Worm (Caenorhabditis elegans) whole organism, L3 larva: Measurements from ENCODE around the gene F14H12.2.

ENCODE experiments used
- ZK546.5 ChIP-seq: sonication (generic microtip); optimal IDR thresholded peaks from 2 replicates; lab custom pipeline; 2017; ENCODE audit warnings: missing biosample characterization, missing genetic modification characterization
- aly-2 ChIP-seq: fragments of 150-350 bp; optimal IDR thresholded peaks from 2 replicates; lab custom pipeline; 2014; ENCODE audit warnings: missing biosample characterization, missing genetic modification characterization
- ceh-16 ChIP-seq: sonication (generic microtip); optimal IDR thresholded peaks from 2 replicates; lab custom pipeline; 2017; ENCODE audit warnings: missing biosample characterization, missing genetic modification characterization
- ceh-28 ChIP-seq: fragments of 150-350 bp; optimal IDR thresholded peaks from 2 replicates; lab custom pipeline; 2014; ENCODE audit warnings: missing biosample characterization, missing genetic modification reagents, missing genetic modification characterization
- ceh-82 ChIP-seq: fragments of 150-350 bp; optimal IDR thresholded peaks from 2 replicates; lab custom pipeline; 2014; ENCODE audit warnings: missing biosample characterization, missing genetic modification characterization
- egl-27 ChIP-seq: sonication (generic microtip); optimal IDR thresholded peaks from 4 replicates; lab custom pipeline; 2017; ENCODE audit warnings: missing biosample characterization, missing genetic modification reagents, missing genetic modification characterization
- egl-5 ChIP-seq: fragments of 150-350 bp; optimal IDR thresholded peaks from 2 replicates; lab custom pipeline; 2017; ENCODE audit warnings: missing biosample characterization, missing genetic modification reagents, missing genetic modification characterization, inconsistent platforms
- elt-1 ChIP-seq: fragments of 150-350 bp; optimal IDR thresholded peaks from 2 replicates; lab custom pipeline; 2014; ENCODE audit warnings: missing biosample characterization, missing genetic modification characterization
- elt-2 ChIP-seq: sonication (generic microtip); optimal IDR thresholded peaks from 2 replicates; lab custom pipeline; 2016; ENCODE audit warnings: missing genetic modification reagents, mild to moderate bottlenecking, missing genetic modification characterization, missing compliant biosample characterization
- elt-3 ChIP-seq, 3 experiments: fragments of 150-350 bp in 1 of 3; sonication (generic microtip) in 2 of 3; optimal IDR thresholded peaks; 2 replicates in 2 of 3; 4 replicates in 1 of 3; lab custom pipeline; 2014 to 2017; ENCODE audit warnings: missing biosample characterization in 3 of 3, missing genetic modification characterization in 3 of 3
- eor-1 ChIP-seq, 2 experiments: fragments of 150-350 bp; optimal IDR thresholded peaks; 2 replicates each; lab custom pipeline; 2014 to 2018; ENCODE audit warnings: missing biosample characterization in 2 of 2, missing genetic modification characterization in 2 of 2
- fkh-10 ChIP-seq: sonication (generic microtip); optimal IDR thresholded peaks from 2 replicates; lab custom pipeline; 2017; ENCODE audit warnings: missing biosample characterization, missing genetic modification reagents, missing genetic modification characterization
- hmg-11 ChIP-seq: sonication (generic microtip); optimal IDR thresholded peaks from 2 replicates; lab custom pipeline; 2016; ENCODE audit warnings: missing genetic modification characterization, missing compliant biosample characterization
- jun-1 ChIP-seq: fragments of 150-350 bp; optimal IDR thresholded peaks from 2 replicates; lab custom pipeline; 2014; ENCODE audit warnings: missing biosample characterization, missing genetic modification reagents, missing genetic modification characterization
- mdl-1 ChIP-seq: fragments of 150-350 bp; optimal IDR thresholded peaks from 2 replicates; lab custom pipeline; 2014; ENCODE audit warnings: missing biosample characterization, missing genetic modification characterization
- mml-1 ChIP-seq: fragments of 150-350 bp; sonication (generic microtip); optimal IDR thresholded peaks from 3 replicates; lab custom pipeline; 2014; ENCODE audit warnings: missing biosample characterization, missing genetic modification characterization
- nfya-1 ChIP-seq: sonication (generic microtip); optimal IDR thresholded peaks from 2 replicates; lab custom pipeline; 2017; ENCODE audit warnings: missing genetic modification characterization, mild to moderate bottlenecking, missing compliant biosample characterization, antibody characterized with exemption, moderate library complexity; ENCODE audit not compliant: insufficient read depth
- nhr-12 ChIP-seq: fragments of 150-350 bp; optimal IDR thresholded peaks from 2 replicates; lab custom pipeline; 2014; ENCODE audit warnings: missing biosample characterization, missing genetic modification characterization
- nhr-23 ChIP-seq: fragments of 150-350 bp; optimal IDR thresholded peaks from 2 replicates; lab custom pipeline; 2014; ENCODE audit warnings: missing biosample characterization, missing genetic modification reagents, missing genetic modification characterization
- nhr-237 ChIP-seq: fragments of 150-350 bp; optimal IDR thresholded peaks from 2 replicates; lab custom pipeline; 2014; ENCODE audit warnings: missing biosample characterization, missing genetic modification characterization
- nhr-25 ChIP-seq: sonication (generic microtip); optimal IDR thresholded peaks from 2 replicates; lab custom pipeline; 2017; ENCODE audit warnings: missing biosample characterization, missing genetic modification characterization
- nhr-43 ChIP-seq: sonication (generic microtip); optimal IDR thresholded peaks from 2 replicates; lab custom pipeline; 2016; ENCODE audit warnings: mild to moderate bottlenecking, missing genetic modification characterization, missing compliant biosample characterization; ENCODE audit not compliant: poor library complexity, severe bottlenecking
- nhr-76 ChIP-seq: fragments of 150-350 bp; sonication (generic microtip); optimal IDR thresholded peaks from 5 replicates; lab custom pipeline; 2014; ENCODE audit warnings: missing biosample characterization, missing genetic modification characterization
- pha-4 ChIP-seq: fragments of 150-350 bp; optimal IDR thresholded peaks from 2 replicates; lab custom pipeline; 2014; ENCODE audit warnings: missing biosample characterization, missing genetic modification reagents, missing genetic modification characterization
- pqm-1 ChIP-seq: fragments of 150-350 bp; optimal IDR thresholded peaks from 2 replicates; lab custom pipeline; 2017; ENCODE audit warnings: missing biosample characterization, missing genetic modification characterization, inconsistent platforms
- sea-2 ChIP-seq: fragments of 150-350 bp; sonication (generic microtip); optimal IDR thresholded peaks from 4 replicates; lab custom pipeline; 2014; ENCODE audit warnings: missing biosample characterization, missing genetic modification reagents, missing genetic modification characterization
- skn-1 ChIP-seq: fragments of 150-350 bp; optimal IDR thresholded peaks from 2 replicates; lab custom pipeline; 2014; ENCODE audit warnings: missing biosample characterization, missing genetic modification characterization
- unc-39 ChIP-seq: sonication (generic microtip); optimal IDR thresholded peaks from 4 replicates; lab custom pipeline; 2017; ENCODE audit warnings: missing biosample characterization, missing genetic modification characterization
- zag-1 ChIP-seq: fragments of 150-350 bp; optimal IDR thresholded peaks from 2 replicates; lab custom pipeline; 2014; ENCODE audit warnings: missing biosample characterization, missing genetic modification characterization
- ztf-11 ChIP-seq: fragments of 150-350 bp; optimal IDR thresholded peaks from 2 replicates; lab custom pipeline; 2014; ENCODE audit warnings: missing biosample characterization, missing genetic modification characterization

The F14H12.2 gene

DNA sequence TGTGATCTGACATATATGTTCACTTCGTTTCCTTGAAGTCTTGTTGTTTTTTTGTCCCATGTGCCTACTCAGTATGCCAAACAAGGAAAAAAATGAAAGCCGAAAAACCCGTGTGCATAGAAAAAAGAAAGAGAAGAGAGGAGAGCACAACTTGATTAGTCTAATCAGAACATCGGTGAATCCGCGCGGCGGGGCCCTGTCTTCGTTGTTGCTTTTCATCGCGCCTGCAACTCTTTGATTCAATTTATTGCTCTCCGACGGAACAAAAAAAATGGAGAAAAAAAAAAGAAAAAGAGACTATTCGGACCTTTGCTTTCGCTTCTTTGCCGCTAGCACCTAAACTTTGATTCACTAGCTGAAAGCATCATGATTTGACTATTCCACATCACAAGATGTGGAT lies 35.4 kb upstream of the F14H12.2 start:
- peak; percentile 87 for TF ChIP-seq fkh-10
- TF ChIP-seq ceh-28 (tag; lab: Kevin White, UChicago): no peak

DNA sequence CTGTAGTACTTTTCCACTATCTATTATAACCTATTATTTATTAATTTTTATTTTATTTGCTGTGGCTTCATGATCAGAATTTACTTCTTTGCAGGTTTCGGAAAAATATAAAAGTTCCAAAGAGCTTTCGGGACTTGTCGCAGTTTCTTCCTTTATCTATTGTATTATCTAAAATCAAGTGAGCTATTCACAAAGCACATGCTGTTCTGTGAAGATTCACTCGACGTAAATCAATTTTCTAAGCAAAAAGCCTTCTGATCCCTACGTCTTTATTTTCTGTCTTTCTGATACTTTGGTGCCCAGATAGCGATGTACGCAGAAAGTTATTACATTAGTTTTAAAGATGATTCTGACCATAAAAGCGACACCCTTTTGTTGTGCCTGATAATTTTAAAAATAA lies 33.2 kb upstream of the F14H12.2 start:
- TF ChIP-seq pqm-1 (tag; lab: Kevin White, UChicago) (no peak), fkh-10 (peak; percentile 97)

DNA sequence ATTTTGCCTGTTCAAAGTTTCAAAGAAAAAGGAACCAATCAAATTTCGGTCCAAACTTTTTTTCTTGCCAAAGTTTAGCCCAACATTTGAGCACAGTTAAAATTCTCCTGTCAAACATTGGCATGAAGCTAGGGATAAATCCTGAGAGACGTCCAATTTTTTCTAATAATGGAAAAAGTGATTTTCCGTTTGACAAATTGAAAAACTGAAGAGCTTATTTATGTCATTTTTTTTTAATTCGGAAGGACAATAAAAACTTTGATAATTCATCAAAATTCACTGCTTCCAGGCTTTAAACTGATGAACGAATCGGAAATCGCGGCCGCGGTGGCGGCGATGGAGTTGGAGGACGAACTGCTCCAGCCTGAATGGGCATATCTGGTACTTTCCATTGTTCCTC lies 29.7 kb upstream of the F14H12.2 start, which contains the start of gene dop-6:
Gene dop-6 (plus strand): TSS at position 301 of the 400 bp plus-strand sequence.
- TF ChIP-seq sea-2 (GFP tag; lab: Kevin White, UChicago): no peak
- TF ChIP-seq ceh-82 (tag; lab: Kevin White, UChicago): no peak
- no peak for TF ChIP-seq jun-1 (tag; lab: Kevin White, UChicago)
- no peak for TF ChIP-seq nhr-237 (tag; lab: Kevin White, UChicago)
- TF ChIP-seq elt-1 (tag; lab: Kevin White, UChicago): no peak
- TF ChIP-seq nhr-43 (tag; lab: Kevin White, UChicago): no peak
- TF ChIP-seq nhr-23: no peak
- no peak for TF ChIP-seq pha-4 (tag; lab: Kevin White, UChicago)
- no peak for TF ChIP-seq zag-1 (tag; lab: Kevin White, UChicago)
- no peak for TF ChIP-seq mml-1 (tag; lab: Kevin White, UChicago)
- TF ChIP-seq elt-3 (tag; optimal IDR thresholded peaks at IDR 0.05; lab: Kevin White, UChicago): no peak
- TF ChIP-seq ceh-28 (tag; lab: Kevin White, UChicago): no peak
- TF ChIP-seq egl-5 (tag; lab: Kevin White, UChicago): no peak
- TF ChIP-seq ZK546.5 (tag; lab: Kevin White, UChicago): no peak
- no peak for TF ChIP-seq nfya-1 (tag; lab: Kevin White, UChicago)
- no peak for TF ChIP-seq ceh-16 (tag; lab: Kevin White, UChicago)
- TF ChIP-seq, all 47 proteins: peak for 0

DNA sequence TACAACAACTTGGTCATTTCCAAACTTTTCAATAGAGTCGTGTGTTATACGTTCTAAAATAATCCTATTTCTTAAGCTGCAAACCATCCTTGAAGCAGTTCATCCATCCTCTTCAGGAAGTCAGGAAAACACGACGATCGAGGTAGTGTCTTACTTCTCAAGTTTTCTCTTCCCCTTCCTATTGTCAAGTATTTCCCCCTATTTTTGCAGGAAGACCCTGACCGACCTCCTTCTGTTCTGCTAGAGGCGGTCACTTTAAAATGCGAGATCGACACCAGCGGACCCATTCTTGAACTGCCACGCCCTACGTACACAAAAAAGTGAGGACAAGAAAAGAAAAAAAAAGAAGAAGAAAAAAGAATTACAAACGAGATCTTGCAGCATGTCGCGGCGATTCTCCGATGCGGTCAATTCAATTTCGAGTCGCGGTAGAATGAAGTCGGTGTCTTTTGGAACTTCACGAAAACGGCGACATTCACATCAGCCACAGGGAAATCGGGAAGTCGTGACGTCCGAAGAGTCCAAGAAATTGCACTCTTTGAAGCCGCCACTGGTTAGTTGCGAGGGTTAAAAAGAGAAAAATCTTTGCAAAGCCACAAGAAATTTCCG lies 27.3 kb upstream of the F14H12.2 start:
- TF ChIP-seq fkh-10 (peak; percentile 76), elt-1 (tag; lab: Kevin White, UChicago) (no peak), eor-1 (tag; optimal IDR thresholded peaks at IDR 0.05; lab: Kevin White, UChicago) (no peak), hmg-11 (tag; lab: Kevin White, UChicago) (no peak), mdl-1 (tag; lab: Kevin White, UChicago) (no peak), nfya-1 (tag; lab: Kevin White, UChicago) (no peak)

DNA sequence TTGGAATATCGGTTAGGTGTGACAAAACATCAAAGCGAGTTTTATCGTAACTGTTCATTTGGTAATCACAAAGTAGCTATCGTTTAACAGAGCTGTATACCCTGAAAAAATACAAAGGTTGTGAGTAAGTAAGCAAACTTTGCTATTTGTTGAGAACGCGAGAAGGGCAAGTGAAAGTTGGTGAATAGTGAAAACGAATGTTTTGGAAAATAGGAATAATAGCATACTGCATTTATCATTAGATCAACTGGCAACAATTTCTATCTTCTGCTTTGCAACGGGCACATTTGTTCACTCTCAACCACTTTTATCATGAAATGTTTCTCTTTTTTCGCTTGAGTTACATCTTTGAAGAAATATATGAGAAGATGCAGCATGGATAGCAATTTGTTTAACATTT lies 21.5 kb upstream of the F14H12.2 start, which contains the start of gene C24A8.5:
Gene C24A8.5 (minus strand): TSS at position 101 of the 400 bp plus-strand sequence.
- no peak for TF ChIP-seq mml-1 (tag; lab: Kevin White, UChicago)
- no peak for TF ChIP-seq skn-1 (tag; lab: Kevin White, UChicago)
- no peak for TF ChIP-seq elt-2
- no peak for TF ChIP-seq egl-27 (tag; lab: Kevin White, UChicago)
- TF ChIP-seq aly-2 (tag; lab: Kevin White, UChicago): no peak
- TF ChIP-seq jun-1 (tag; lab: Kevin White, UChicago): no peak
- no peak for TF ChIP-seq mdl-1 (tag; lab: Kevin White, UChicago)
- no peak for TF ChIP-seq eor-1 (tag; optimal IDR thresholded peaks at IDR 0.05; lab: Kevin White, UChicago)
- TF ChIP-seq elt-3 (tag; optimal IDR thresholded peaks at IDR 0.05; lab: Kevin White, UChicago): no peak
- TF ChIP-seq ceh-16 (tag; lab: Kevin White, UChicago): no peak
- TF ChIP-seq nhr-12 (tag; lab: Kevin White, UChicago): no peak
- no peak for TF ChIP-seq pha-4 (tag; lab: Kevin White, UChicago)
- no peak for TF ChIP-seq nhr-76
- TF ChIP-seq nhr-237 (tag; lab: Kevin White, UChicago): no peak
- TF ChIP-seq egl-5 (tag; lab: Kevin White, UChicago): no peak
- TF ChIP-seq ztf-11 (tag; lab: Kevin White, UChicago): no peak
- TF ChIP-seq unc-39 (tag; lab: Kevin White, UChicago): no peak
- no peak for TF ChIP-seq nhr-25 (tag; lab: Kevin White, UChicago)
